In genomic region chr3R:27153062-27153878, dm6 we compare ENCODE assay signal across 5 fruit fly cellular contexts.
TF ChIP-seq lines count a peak whose summit lies in the region.

No protein-coding gene starts in this region.

- TF ChIP-seq CTCF in whole organism, embryonic (GFP tag; optimal IDR thresholded peaks at IDR 0.05; lab: Kevin White, UChicago) = no peak

TF ChIP-seq in whole organism, adult, 20 proteins besides CTCF, POLR2A, EP300 and RAD21 (continues in another document):
- TF ChIP-seq CG11617 (GFP tag; optimal IDR thresholded peaks at IDR 0.05; lab: Kevin White, UChicago) (peak; percentile 71), Hr96 (GFP tag; optimal IDR thresholded peaks at IDR 0.05; lab: Kevin White, UChicago) (no peak), kay (GFP tag; lab: Kevin White, UChicago; ENCODE audit: borderline replicate concordance) (peak; percentile 94), Mnt (GFP tag; optimal IDR thresholded peaks at IDR 0.05; lab: Kevin White, UChicago) (no peak), ovo (GFP tag; optimal IDR thresholded peaks at IDR 0.05; lab: Kevin White, UChicago) (no peak), Clk (GFP tag; optimal IDR thresholded peaks at IDR 0.05; lab: Kevin White, UChicago) (no peak), cic (GFP tag; optimal IDR thresholded peaks at IDR 0.05; lab: Kevin White, UChicago) (peak; percentile 59), Crg-1 (GFP tag; optimal IDR thresholded peaks at IDR 0.05; lab: Kevin White, UChicago) (no peak), CG1620 (GFP tag; optimal IDR thresholded peaks at IDR 0.05; lab: Kevin White, UChicago) (no peak), CG14711 (tag; optimal IDR thresholded peaks at IDR 0.05; lab: Kevin White, UChicago) (peak; percentile 34), CG12768 (GFP tag; optimal IDR thresholded peaks at IDR 0.05; lab: Kevin White, UChicago) (peak; percentile 47), tj (GFP tag; optimal IDR thresholded peaks at IDR 0.05; lab: Kevin White, UChicago) (no peak), CG7101 (tag; optimal IDR thresholded peaks at IDR 0.05; lab: Kevin White, UChicago) (peak; percentile 61), CG7045 (GFP tag; optimal IDR thresholded peaks at IDR 0.05; lab: Kevin White, UChicago) (peak; percentile 64), bab1 (GFP tag; optimal IDR thresholded peaks at IDR 0.05; lab: Kevin White, UChicago) (no peak), cnc (optimal IDR thresholded peaks at IDR 0.05; lab: Kevin White, UChicago) (no peak), pad (GFP tag; optimal IDR thresholded peaks at IDR 0.05; lab: Kevin White, UChicago) (no peak), CG5204 (GFP tag; optimal IDR thresholded peaks at IDR 0.05; lab: Kevin White, UChicago) (peak; percentile 41), toe (GFP tag; optimal IDR thresholded peaks at IDR 0.05; lab: Kevin White, UChicago) (no peak)

TF ChIP-seq in whole organism, embryonic, 481 proteins besides CTCF, POLR2A, EP300 and RAD21 (continues in another document):
- TF ChIP-seq ttk (GFP tag; IDR thresholded peaks at IDR 0.05; lab: Robert Waterston, UW) (0 out of 2 replicates have a peak, but pooled peaks have one; percentile 12), dimm (GFP tag; IDR thresholded peaks at IDR 0.05; lab: Robert Waterston, UW) (no peak), Meics (GFP tag; optimal IDR thresholded peaks at IDR 0.05; lab: Kevin White, UChicago) (peak; percentile 71), Camta (GFP tag; optimal IDR thresholded peaks at IDR 0.05; lab: Kevin White, UChicago) (peak; percentile 16), CG1832 (GFP tag; optimal IDR thresholded peaks at IDR 0.05; lab: Kevin White, UChicago) (no peak), Tbp (GFP tag; optimal IDR thresholded peaks at IDR 0.05; lab: Kevin White, UChicago) (no peak), wdn (GFP tag; IDR thresholded peaks at IDR 0.05; lab: Robert Waterston, UW) (no peak), YL-1 (GFP tag; optimal IDR thresholded peaks at IDR 0.05; lab: Kevin White, UChicago) (peak; percentile 1), CG17568 (GFP tag; optimal IDR thresholded peaks at IDR 0.05; lab: Kevin White, UChicago) (no peak), CG4424 (GFP tag; optimal IDR thresholded peaks at IDR 0.05; lab: Kevin White, UChicago) (peak; percentile 20), bigmax (GFP tag; optimal IDR thresholded peaks at IDR 0.05; lab: Kevin White, UChicago) (no peak), CG10979 (tag; optimal IDR thresholded peaks at IDR 0.05; lab: Kevin White, UChicago) (peak; percentile 12), CG1602 (GFP tag; optimal IDR thresholded peaks at IDR 0.05; lab: Kevin White, UChicago) (no peak), CG3995 (GFP tag; optimal IDR thresholded peaks at IDR 0.05; lab: Kevin White, UChicago) (no peak), corto (GFP tag; optimal IDR thresholded peaks at IDR 0.05; lab: Kevin White, UChicago) (no peak), otp (GFP tag; IDR thresholded peaks at IDR 0.05; lab: Robert Waterston, UW) (peak; percentile 57; the same call in 1 of the 3 replicates), org-1 (GFP tag; optimal IDR thresholded peaks at IDR 0.05; lab: Kevin White, UChicago) (peak; percentile 35), lmd (GFP tag; IDR thresholded peaks at IDR 0.05; lab: Robert Waterston, UW) (peak; percentile 33; the same call in 1 of the 2 replicates)

TF ChIP-seq in whole organism, prepupa, 60 proteins besides CTCF, POLR2A, EP300 and RAD21 (continues in another document):
- TF ChIP-seq svp (GFP tag; lab: Kevin White, UChicago) (peak; percentile 65), CG8119 (GFP tag; IDR thresholded peaks at IDR 0.05; lab: Robert Waterston, UW) (peak; percentile 38; the same call in 1 of the 3 replicates), CG6792 (GFP tag; optimal IDR thresholded peaks at IDR 0.05; lab: Kevin White, UChicago) (no peak), Ets96B (tag; optimal IDR thresholded peaks at IDR 0.05; lab: Kevin White, UChicago) (peak; percentile 10), dac (GFP tag; optimal IDR thresholded peaks at IDR 0.05; lab: Kevin White, UChicago) (no peak), salr (GFP tag; optimal IDR thresholded peaks at IDR 0.05; lab: Kevin White, UChicago) (peak in 1 of 2 experiments; percentile 63), CG32006 (GFP tag; optimal IDR thresholded peaks at IDR 0.05; lab: Kevin White, UChicago) (peak; percentile 70), OdsH (GFP tag; optimal IDR thresholded peaks at IDR 0.05; lab: Kevin White, UChicago) (peak; percentile 29), CG6276 (GFP tag; optimal IDR thresholded peaks at IDR 0.05; lab: Kevin White, UChicago) (peak; percentile 7), CG10669 (GFP tag; optimal IDR thresholded peaks at IDR 0.05; lab: Kevin White, UChicago) (peak; percentile 24), Sox14 (GFP tag; optimal IDR thresholded peaks at IDR 0.05; lab: Kevin White, UChicago) (peak; percentile 27), topi (GFP tag; optimal IDR thresholded peaks at IDR 0.05; lab: Kevin White, UChicago) (no peak), CG6808 (GFP tag; optimal IDR thresholded peaks at IDR 0.05; lab: Kevin White, UChicago) (no peak), CG8632 (GFP tag; optimal IDR thresholded peaks at IDR 0.05; lab: Kevin White, UChicago) (peak; percentile 6), cyc (GFP tag; optimal IDR thresholded peaks at IDR 0.05; lab: Kevin White, UChicago) (peak; percentile 17), Gug (GFP tag; IDR thresholded peaks at IDR 0.05; lab: Robert Waterston, UW) (no peak), CG10631 (GFP tag; optimal IDR thresholded peaks at IDR 0.05; lab: Kevin White, UChicago) (peak; percentile 29), lz (GFP tag; optimal IDR thresholded peaks at IDR 0.05; lab: Kevin White, UChicago) (no peak), vri (GFP tag; optimal IDR thresholded peaks at IDR 0.05; lab: Kevin White, UChicago) (peak; percentile 35), CG11902 (GFP tag; optimal IDR thresholded peaks at IDR 0.05; lab: Kevin White, UChicago) (peak; percentile 0)

TF ChIP-seq in whole organism, pupa, 21 proteins besides CTCF, POLR2A, EP300 and RAD21:
- TF ChIP-seq CG34367 (tag; optimal IDR thresholded peaks at IDR 0.05; lab: Kevin White, UChicago) = peak; percentile 4
- no peak for TF ChIP-seq CG10348 (GFP tag; IDR thresholded peaks at IDR 0.05; lab: Robert Waterston, UW)
- no peak for TF ChIP-seq CG4496 (GFP tag; IDR thresholded peaks at IDR 0.05; lab: Robert Waterston, UW)
- TF ChIP-seq CG8159 (tag; optimal IDR thresholded peaks at IDR 0.05; lab: Kevin White, UChicago) = peak; percentile 57
- TF ChIP-seq Pif1B (GFP tag; optimal IDR thresholded peaks at IDR 0.05; lab: Kevin White, UChicago) = no peak
- TF ChIP-seq EcR (GFP tag; optimal IDR thresholded peaks at IDR 0.05; lab: Kevin White, UChicago) = no peak
- TF ChIP-seq CG8301 (tag; optimal IDR thresholded peaks at IDR 0.05; lab: Kevin White, UChicago) = peak; percentile 13
- no peak for TF ChIP-seq gl (tag; optimal IDR thresholded peaks at IDR 0.05; lab: Kevin White, UChicago)
- TF ChIP-seq CG12605 (GFP tag; IDR thresholded peaks at IDR 0.05; lab: Robert Waterston, UW) = no peak
- TF ChIP-seq CG17806 (tag; optimal IDR thresholded peaks at IDR 0.05; lab: Kevin White, UChicago) = peak; percentile 31
- peak; percentile 37 for TF ChIP-seq CG9948 (tag; optimal IDR thresholded peaks at IDR 0.05; lab: Kevin White, UChicago)
- no peak for TF ChIP-seq CG32121 (GFP tag; IDR thresholded peaks at IDR 0.05; lab: Robert Waterston, UW)
- no peak for TF ChIP-seq Pif1A (GFP tag; optimal IDR thresholded peaks at IDR 0.05; lab: Kevin White, UChicago)
- TF ChIP-seq CG15710 (tag; optimal IDR thresholded peaks at IDR 0.05; lab: Kevin White, UChicago) = peak; percentile 41
- TF ChIP-seq Ets98B (GFP tag; IDR thresholded peaks at IDR 0.05; lab: Robert Waterston, UW) = no peak
- TF ChIP-seq CG13204 (GFP tag; optimal IDR thresholded peaks at IDR 0.05; lab: Kevin White, UChicago) = peak; percentile 17
- peak; percentile 2 for TF ChIP-seq Snoo (tag; optimal IDR thresholded peaks at IDR 0.05; lab: Kevin White, UChicago)
- TF ChIP-seq CG14655 (GFP tag; optimal IDR thresholded peaks at IDR 0.05; lab: Kevin White, UChicago) = peak; percentile 63
- TF ChIP-seq D1 (tag; optimal IDR thresholded peaks at IDR 0.05; lab: Kevin White, UChicago) = no peak
- no peak for TF ChIP-seq rn (GFP tag; IDR thresholded peaks at IDR 0.05; lab: Robert Waterston, UW)
- TF ChIP-seq fd96Ca (GFP tag; IDR thresholded peaks at IDR 0.05; lab: Robert Waterston, UW) = no peak

TF ChIP-seq in whole organism, wandering third instar larva, 38 proteins besides CTCF, POLR2A, EP300 and RAD21 (continues in another document):
- TF ChIP-seq Dif (GFP tag; optimal IDR thresholded peaks at IDR 0.05; lab: Kevin White, UChicago; ENCODE audit: partially characterized antibody) (no peak), jim (GFP tag; optimal IDR thresholded peaks at IDR 0.05; lab: Kevin White, UChicago) (no peak), Vsx2 (GFP tag; optimal IDR thresholded peaks at IDR 0.05; lab: Kevin White, UChicago; ENCODE audit: partially characterized antibody) (peak; percentile 65), rgr (GFP tag; optimal IDR thresholded peaks at IDR 0.05; lab: Kevin White, UChicago) (no peak), Sp1 (GFP tag; optimal IDR thresholded peaks at IDR 0.05; lab: Kevin White, UChicago) (no peak), tai (GFP tag; optimal IDR thresholded peaks at IDR 0.05; lab: Kevin White, UChicago) (no peak), brk (GFP tag; optimal IDR thresholded peaks at IDR 0.05; lab: Kevin White, UChicago) (no peak), Mio (GFP tag; optimal IDR thresholded peaks at IDR 0.05; lab: Kevin White, UChicago) (no peak), Hr83 (GFP tag; optimal IDR thresholded peaks at IDR 0.05; lab: Kevin White, UChicago; ENCODE audit: poor library complexity, severe bottlenecking) (no peak), woc (GFP tag; optimal IDR thresholded peaks at IDR 0.05; lab: Kevin White, UChicago) (no peak), HLH106 (tag; optimal IDR thresholded peaks at IDR 0.05; lab: Kevin White, UChicago) (peak; percentile 20), CG32264 (GFP tag; optimal IDR thresholded peaks at IDR 0.05; lab: Kevin White, UChicago) (no peak), sv (GFP tag; optimal IDR thresholded peaks at IDR 0.05; lab: Kevin White, UChicago) (peak; percentile 24), dmrt93B (GFP tag; optimal IDR thresholded peaks at IDR 0.05; lab: Kevin White, UChicago) (no peak), lola (GFP tag; optimal IDR thresholded peaks at IDR 0.05; lab: Kevin White, UChicago) (no peak), h (GFP tag; optimal IDR thresholded peaks at IDR 0.05; lab: Kevin White, UChicago) (peak; percentile 67), ey (GFP tag; optimal IDR thresholded peaks at IDR 0.05; lab: Kevin White, UChicago) (peak; percentile 36), OdsH (GFP tag; optimal IDR thresholded peaks at IDR 0.05; lab: Kevin White, UChicago) (peak; percentile 8), Hnf4 (GFP tag; optimal IDR thresholded peaks at IDR 0.05; lab: Kevin White, UChicago) (no peak), usp (GFP tag; optimal IDR thresholded peaks at IDR 0.05; lab: Kevin White, UChicago) (no peak), fru (GFP tag; optimal IDR thresholded peaks at IDR 0.05; lab: Kevin White, UChicago) (no peak), GATAd (GFP tag; optimal IDR thresholded peaks at IDR 0.05; lab: Kevin White, UChicago) (no peak), pan (optimal IDR thresholded peaks at IDR 0.05; lab: Kevin White, UChicago) (no peak), foxo (GFP tag; optimal IDR thresholded peaks at IDR 0.05; lab: Kevin White, UChicago) (peak in 1 of 2 experiments; percentile 38)
